Worm (Caenorhabditis elegans) whole organism, mixed stage, embryonic: ENCODE results near the gene mrpl-28.

Experiments
- ces-1 ChIP-seq: fragments of 150-350 bp; optimal IDR thresholded peaks from 2 replicates; lab custom pipeline; 2014; ENCODE audit warnings: missing biosample characterization, missing genetic modification reagents, missing genetic modification characterization
- ham-2 ChIP-seq: fragments of 200-800 bp; sonication (Bioruptor generic); optimal IDR thresholded peaks from 2 replicates; lab custom pipeline; 2018; ENCODE audit warnings: mild to moderate bottlenecking, missing genetic modification characterization, missing compliant biosample characterization

DNA sequence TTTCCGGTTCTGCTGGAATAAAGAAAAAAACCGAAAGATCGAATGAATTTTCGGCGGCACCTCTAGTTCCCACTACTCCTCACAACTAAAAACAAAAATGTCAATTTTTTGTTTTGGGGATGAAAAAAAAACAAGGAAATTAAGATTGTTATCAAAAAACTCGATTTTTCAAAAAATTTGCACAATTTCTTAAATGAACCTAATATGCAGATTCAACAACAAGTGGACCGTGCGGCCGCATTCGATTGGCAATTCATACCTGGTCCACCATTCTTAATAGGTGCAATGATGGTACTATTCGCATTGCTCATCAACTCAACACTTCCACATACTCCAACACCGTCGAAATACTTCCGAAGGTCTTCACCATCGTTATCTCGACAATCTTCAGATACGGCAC, 4.3 kb downstream of the mrpl-28 start:
- TF ChIP-seq ham-2 (GFP tag; lab: Kevin White, UChicago) (no peak), ces-1 (GFP tag; lab: Kevin White, UChicago) (no peak)
